Worm (Caenorhabditis elegans) whole organism, midembryonic: ENCODE data around the gene nlp-69.

Source experiments
- T22C8.4 ChIP-seq: fragments of 200-800 bp; sonication (Bioruptor generic); IDR thresholded peaks from 2 replicates; pipeline ENCODE4 v1.3.6; 2022; ENCODE audit warnings: missing genetic modification characterization, missing compliant biosample characterization
- cog-1 ChIP-seq: sonication (generic microtip); optimal IDR thresholded peaks from 2 replicates; lab custom pipeline; 2016; ENCODE audit warnings: missing genetic modification characterization, missing compliant biosample characterization
- klf-2 ChIP-seq: fragments of 200-800 bp; sonication (Bioruptor generic); conservative IDR thresholded peaks from 2 replicates; pipeline ENCODE4 v1.3.6; 2022; ENCODE audit warnings: missing genetic modification reagents, missing genetic modification characterization, missing compliant biosample characterization
- ref-1 ChIP-seq: fragments of 200-800 bp; sonication (Bioruptor generic); conservative IDR thresholded peaks from 2 replicates; pipeline ENCODE4 v1.3.6; 2022; ENCODE audit warnings: missing genetic modification reagents, missing genetic modification characterization, missing compliant biosample characterization
- tab-1 ChIP-seq: fragments of 200-800 bp; sonication (Bioruptor generic); IDR thresholded peaks from 2 replicates; pipeline ENCODE4 v1.3.6; 2022; ENCODE audit warnings: missing genetic modification characterization, missing compliant biosample characterization
- ztf-23 ChIP-seq: fragments of 200-800 bp; sonication (Bioruptor generic); IDR thresholded peaks from 2 replicates; pipeline ENCODE4 v1.3.6; 2022; ENCODE audit warnings: missing genetic modification reagents, missing genetic modification characterization, missing compliant biosample characterization

- TF ChIP-seq T22C8.4 (GFP tag; lab: Robert Waterston, UW), result no peak
- TF ChIP-seq klf-2 (GFP tag; lab: Robert Waterston, UW), result no peak
- no peak for TF ChIP-seq tab-1 (GFP tag; lab: Robert Waterston, UW)
- TF ChIP-seq ref-1, result no peak
- no peak for TF ChIP-seq ztf-23 (GFP tag; lab: Robert Waterston, UW)
- no peak for TF ChIP-seq cog-1 (tag; lab: Kevin White, UChicago)
These were observed at the start of gene nlp-69 for ce11 chrV:20094908-20095307.
